Fruit fly (Drosophila melanogaster) whole organism, adult: Measurements from ENCODE around the gene CG5681.

Source experiments
- CG12768 ChIP-seq: fragments of 200-800 bp; sonication (Bioruptor generic); optimal IDR thresholded peaks from 2 replicates; lab custom pipeline; 2017; ENCODE audit warnings: missing biosample characterization, missing genetic modification characterization, mild to moderate bottlenecking, moderate library complexity, missing genetic modification reagents
- CG14711 ChIP-seq: fragments of 200-800 bp; sonication (Bioruptor generic); optimal IDR thresholded peaks from 2 replicates; lab custom pipeline; 2018; ENCODE audit warnings: missing biosample characterization, mild to moderate bottlenecking, missing genetic modification characterization, moderate library complexity
- CG1620 ChIP-seq: fragments of 200-800 bp; sonication (Bioruptor generic); optimal IDR thresholded peaks from 2 replicates; lab custom pipeline; 2016; ENCODE audit warnings: missing biosample characterization, missing genetic modification characterization
- CG5204 ChIP-seq: fragments of 200-800 bp; sonication (Bioruptor generic); optimal IDR thresholded peaks from 2 replicates; lab custom pipeline; 2016; ENCODE audit warnings: missing biosample characterization, missing genetic modification characterization
- CG7045 ChIP-seq: fragments of 200-800 bp; sonication (Bioruptor generic); optimal IDR thresholded peaks from 2 replicates; lab custom pipeline; 2017; ENCODE audit warnings: missing biosample characterization, mild to moderate bottlenecking, missing genetic modification characterization
- CG7101 ChIP-seq: fragments of 200-800 bp; sonication (Bioruptor generic); optimal IDR thresholded peaks from 2 replicates; lab custom pipeline; 2018; ENCODE audit warnings: missing biosample characterization, mild to moderate bottlenecking, missing genetic modification characterization, moderate library complexity
- Clk ChIP-seq: fragments of 200-800 bp; sonication (Bioruptor generic); optimal IDR thresholded peaks from 2 replicates; lab custom pipeline; 2017; ENCODE audit warnings: missing biosample characterization, missing genetic modification characterization
- Crg-1 ChIP-seq: fragments of 200-800 bp; sonication (Bioruptor generic); optimal IDR thresholded peaks from 2 replicates; lab custom pipeline; 2016; ENCODE audit warnings: missing biosample characterization, missing genetic modification characterization
- Hr96 ChIP-seq: fragments of 200-800 bp; sonication (Bioruptor generic); optimal IDR thresholded peaks from 2 replicates; lab custom pipeline; 2016; ENCODE audit warnings: missing biosample characterization, missing genetic modification characterization
- toe ChIP-seq: fragments of 200-800 bp; sonication (Bioruptor generic); optimal IDR thresholded peaks from 2 replicates; lab custom pipeline; 2016; ENCODE audit warnings: missing biosample characterization, missing genetic modification characterization

DNA sequence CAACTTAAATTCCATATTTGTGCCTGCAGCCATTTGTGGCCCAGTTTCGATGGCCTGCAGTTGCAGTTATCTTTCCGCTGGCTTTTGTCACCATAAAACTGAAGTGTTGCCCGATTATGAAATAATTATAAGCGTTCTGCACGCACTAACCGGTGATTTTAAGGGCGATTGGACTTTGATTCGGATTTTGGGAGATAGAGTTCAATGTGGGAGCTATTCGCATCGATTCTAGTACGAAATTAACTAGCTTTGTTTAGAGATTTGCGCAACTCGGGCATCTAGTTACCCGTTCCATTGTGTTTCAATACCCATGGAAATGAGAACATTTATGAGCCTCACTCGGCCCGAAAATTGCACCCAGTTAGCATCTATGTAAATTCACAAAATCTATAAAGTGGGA lies 20.1 kb downstream of the CG5681 start, which contains the start of gene CG5693:
- TF ChIP-seq Hr96 (GFP tag; lab: Kevin White, UChicago) (no peak), CG1620 (GFP tag; lab: Kevin White, UChicago) (no peak), Clk (no peak), Crg-1 (GFP tag; lab: Kevin White, UChicago) (no peak), CG12768 (GFP tag; lab: Kevin White, UChicago) (no peak), CG14711 (tag; lab: Kevin White, UChicago) (no peak), CG7045 (GFP tag; lab: Kevin White, UChicago) (no peak), CG7101 (tag; lab: Kevin White, UChicago) (no peak), CG5204 (no peak), toe (GFP tag; lab: Kevin White, UChicago) (no peak)
